Fruit fly (Drosophila melanogaster) whole organism, adult: ENCODE data around the gene Mulk.

Experiments used
- CG11617 ChIP-seq: fragments of 200-800 bp; sonication (Bioruptor generic); optimal IDR thresholded peaks from 2 replicates; lab custom pipeline; 2017; ENCODE audit warnings: mild to moderate bottlenecking, missing biosample characterization, missing genetic modification reagents, missing genetic modification characterization
- CG12768 ChIP-seq: fragments of 200-800 bp; sonication (Bioruptor generic); optimal IDR thresholded peaks from 2 replicates; lab custom pipeline; 2017; ENCODE audit warnings: missing biosample characterization, missing genetic modification characterization, mild to moderate bottlenecking, moderate library complexity, missing genetic modification reagents
- CG14711 ChIP-seq: fragments of 200-800 bp; sonication (Bioruptor generic); optimal IDR thresholded peaks from 2 replicates; lab custom pipeline; 2018; ENCODE audit warnings: missing biosample characterization, mild to moderate bottlenecking, missing genetic modification characterization, moderate library complexity
- CG1620 ChIP-seq: fragments of 200-800 bp; sonication (Bioruptor generic); optimal IDR thresholded peaks from 2 replicates; lab custom pipeline; 2016; ENCODE audit warnings: missing biosample characterization, missing genetic modification characterization
- CG33017 ChIP-seq: fragments of 200-800 bp; sonication (Bioruptor generic); optimal IDR thresholded peaks from 2 replicates; lab custom pipeline; 2018; ENCODE audit warnings: missing biosample characterization, mild to moderate bottlenecking, missing genetic modification characterization, moderate library complexity
- CG5204 ChIP-seq: fragments of 200-800 bp; sonication (Bioruptor generic); optimal IDR thresholded peaks from 2 replicates; lab custom pipeline; 2016; ENCODE audit warnings: missing biosample characterization, missing genetic modification characterization
- CG7045 ChIP-seq: fragments of 200-800 bp; sonication (Bioruptor generic); optimal IDR thresholded peaks from 2 replicates; lab custom pipeline; 2017; ENCODE audit warnings: missing biosample characterization, mild to moderate bottlenecking, missing genetic modification characterization
- CG7101 ChIP-seq: fragments of 200-800 bp; sonication (Bioruptor generic); optimal IDR thresholded peaks from 2 replicates; lab custom pipeline; 2018; ENCODE audit warnings: missing biosample characterization, mild to moderate bottlenecking, missing genetic modification characterization, moderate library complexity
- Clk ChIP-seq: fragments of 200-800 bp; sonication (Bioruptor generic); optimal IDR thresholded peaks from 2 replicates; lab custom pipeline; 2017; ENCODE audit warnings: missing biosample characterization, missing genetic modification characterization
- Crg-1 ChIP-seq: fragments of 200-800 bp; sonication (Bioruptor generic); optimal IDR thresholded peaks from 2 replicates; lab custom pipeline; 2016; ENCODE audit warnings: missing biosample characterization, missing genetic modification characterization
- Hr96 ChIP-seq: fragments of 200-800 bp; sonication (Bioruptor generic); optimal IDR thresholded peaks from 2 replicates; lab custom pipeline; 2016; ENCODE audit warnings: missing biosample characterization, missing genetic modification characterization
- Mnt ChIP-seq: fragments of 200-800 bp; sonication (Bioruptor generic); optimal IDR thresholded peaks from 2 replicates; lab custom pipeline; 2016; ENCODE audit warnings: missing biosample characterization, mild to moderate bottlenecking, missing genetic modification characterization
- bab1 ChIP-seq: fragments of 200-800 bp; sonication (Bioruptor generic); optimal IDR thresholded peaks from 3 replicates; lab custom pipeline; 2019; ENCODE audit warnings: missing biosample characterization, mild to moderate bottlenecking, missing genetic modification characterization, moderate library complexity
- cic ChIP-seq: fragments of 200-800 bp; sonication (Bioruptor generic); optimal IDR thresholded peaks from 2 replicates; lab custom pipeline; 2017; ENCODE audit warnings: missing biosample characterization, mild to moderate bottlenecking, missing genetic modification characterization, moderate library complexity
- cnc ChIP-seq, 2 experiments: fragments of >200 bp; optimal IDR thresholded peaks; 2 replicates each; lab custom pipeline; 2017
- kay ChIP-seq: fragments of 200-800 bp; sonication (Bioruptor generic); peaks from one replicate; lab custom pipeline; 2016; ENCODE audit warnings: missing biosample characterization, missing genetic modification characterization, borderline replicate concordance
- ovo ChIP-seq: fragments of 200-800 bp; sonication (Bioruptor generic); optimal IDR thresholded peaks from 2 replicates; lab custom pipeline; 2016; ENCODE audit warnings: missing biosample characterization, missing genetic modification characterization
- pad ChIP-seq: fragments of 200-800 bp; sonication (Bioruptor generic); optimal IDR thresholded peaks from 3 replicates; lab custom pipeline; 2017; ENCODE audit warnings: missing biosample characterization, missing genetic modification characterization, mild to moderate bottlenecking, moderate library complexity, missing genetic modification reagents
- tj ChIP-seq: fragments of 200-800 bp; sonication (Bioruptor generic); optimal IDR thresholded peaks from 3 replicates; lab custom pipeline; 2017; ENCODE audit warnings: missing biosample characterization, mild to moderate bottlenecking, missing genetic modification characterization, moderate library complexity
- toe ChIP-seq: fragments of 200-800 bp; sonication (Bioruptor generic); optimal IDR thresholded peaks from 2 replicates; lab custom pipeline; 2016; ENCODE audit warnings: missing biosample characterization, missing genetic modification characterization

Gene Mulk

DNA sequence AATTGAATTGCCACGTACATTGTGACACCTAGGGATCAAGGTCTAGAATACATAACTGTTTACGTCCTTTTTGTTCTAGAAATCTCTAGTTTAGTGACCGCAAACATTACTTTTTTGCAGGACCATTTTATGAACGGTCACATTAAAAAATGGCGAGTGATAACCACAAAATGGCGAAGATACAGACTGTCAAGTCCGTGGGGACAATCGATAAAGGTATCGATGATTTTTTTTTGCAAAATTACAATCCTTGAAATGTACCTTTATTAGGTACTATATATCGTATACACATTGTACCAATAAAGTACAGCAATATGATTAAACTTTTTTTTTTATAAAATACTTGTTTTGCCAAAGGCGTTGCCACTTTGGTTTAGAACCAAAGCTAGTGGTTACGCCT, 39.4 kb upstream of the Mulk start:
- TF ChIP-seq CG7045 (GFP tag; lab: Kevin White, UChicago) (no peak), CG7101 (tag; lab: Kevin White, UChicago) (no peak), Crg-1 (GFP tag; lab: Kevin White, UChicago) (no peak), CG14711 (tag; lab: Kevin White, UChicago) (no peak), kay (GFP tag; lab: Kevin White, UChicago) (peak; percentile 84), bab1 (GFP tag; lab: Kevin White, UChicago) (no peak), Clk (GFP tag; lab: Kevin White, UChicago) (no peak), Hr96 (GFP tag; lab: Kevin White, UChicago) (no peak)

DNA sequence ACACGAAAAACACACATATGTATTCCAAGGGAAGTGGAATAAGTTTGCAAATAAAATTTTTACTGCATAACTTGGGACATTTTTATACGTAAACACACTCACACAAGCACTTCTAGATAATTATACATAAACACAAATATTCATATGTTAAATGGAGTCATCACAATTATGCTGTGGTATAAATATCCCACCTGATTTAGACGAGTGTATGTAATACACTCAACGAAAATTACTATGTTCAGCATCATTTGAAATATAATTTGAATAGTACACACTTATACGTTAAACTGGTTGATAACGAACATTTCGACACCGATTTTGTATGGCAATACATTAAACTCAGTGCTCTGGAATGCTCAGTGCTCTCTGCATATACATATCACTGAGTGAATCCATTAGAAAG, 38.8 kb upstream of the Mulk start:
- TF ChIP-seq ovo (GFP tag; lab: Kevin White, UChicago) (no peak), bab1 (GFP tag; lab: Kevin White, UChicago) (peak; percentile 71), CG11617 (GFP tag; lab: Kevin White, UChicago) (peak; percentile 2)

DNA sequence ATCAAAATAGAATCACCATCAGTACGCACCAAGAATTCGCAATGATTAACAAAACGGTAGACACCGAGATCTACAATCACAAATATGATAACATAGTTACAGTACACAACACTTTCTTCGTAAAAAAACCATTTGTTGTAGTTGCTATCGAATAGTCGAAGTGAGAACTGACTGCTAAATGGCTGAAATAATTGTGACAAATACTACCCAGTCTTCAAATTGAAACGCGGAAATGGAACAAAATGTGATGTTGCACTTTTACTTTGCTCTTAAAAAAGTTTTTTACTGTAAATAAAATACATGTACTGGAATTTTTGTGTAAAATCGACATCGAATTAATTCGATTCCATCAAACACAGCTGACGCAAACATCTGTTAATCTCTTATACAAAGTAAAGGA, 38.3 kb upstream of the Mulk start, which contains the start of gene ova:
Gene ova, minus strand, starts transcription at position 183 of the 400 bp plus-strand sequence.
- TF ChIP-seq Mnt (GFP tag; lab: Kevin White, UChicago) = no peak
- no peak for TF ChIP-seq toe (GFP tag; lab: Kevin White, UChicago)
- no peak for TF ChIP-seq Hr96 (GFP tag; lab: Kevin White, UChicago)
- TF ChIP-seq cic (GFP tag; lab: Kevin White, UChicago) = no peak
- TF ChIP-seq bab1 (GFP tag; lab: Kevin White, UChicago) = no peak
- TF ChIP-seq CG7101 (tag; lab: Kevin White, UChicago) = no peak
- no peak for TF ChIP-seq CG12768 (GFP tag; lab: Kevin White, UChicago)
- no peak for TF ChIP-seq tj (GFP tag; lab: Kevin White, UChicago)

DNA sequence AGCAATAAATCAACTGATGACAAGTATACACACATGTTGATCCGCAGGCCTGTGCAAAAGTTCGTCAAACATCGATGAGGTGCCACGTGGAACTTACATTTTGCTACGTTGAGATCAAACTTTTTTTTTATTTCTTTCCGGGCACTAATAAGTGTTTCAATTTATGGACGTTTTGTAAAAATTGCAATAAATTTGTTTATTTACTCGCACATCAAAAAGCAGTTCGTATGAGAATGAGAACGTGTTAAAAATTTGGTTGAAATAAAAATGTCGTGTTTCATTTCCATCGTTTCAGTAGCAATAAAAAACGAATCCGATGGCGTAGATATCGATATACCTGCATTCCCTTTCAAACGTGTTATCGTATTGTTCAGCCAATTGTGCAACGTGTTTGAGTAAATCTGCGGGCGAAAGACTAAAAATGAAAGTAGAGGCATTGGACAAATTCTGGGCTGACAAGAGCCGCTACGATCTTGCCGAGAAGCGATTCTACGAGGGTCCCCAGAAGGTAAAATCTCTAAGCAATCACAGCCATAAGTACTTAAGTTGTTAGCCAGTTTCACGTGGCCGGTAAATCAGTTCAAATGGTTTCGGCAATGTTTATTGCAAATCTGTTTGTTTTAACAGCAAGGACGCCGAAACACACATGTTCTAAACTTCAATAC, 37.6 kb upstream of the Mulk start, which contains the start of gene eEF1delta:
Gene eEF1delta, plus strand, starts transcription at position 356 of the 665 bp plus-strand sequence.
- TF ChIP-seq toe (GFP tag; lab: Kevin White, UChicago) (no peak), kay (GFP tag; lab: Kevin White, UChicago) (no peak), CG1620 (no peak), Clk (GFP tag; lab: Kevin White, UChicago) (no peak), CG11617 (GFP tag; lab: Kevin White, UChicago) (peak; percentile 47), cnc (optimal IDR thresholded peaks at IDR 0.05; lab: Kevin White, UChicago) (peak in 1 of 2 experiments; percentile 3), CG7101 (tag; lab: Kevin White, UChicago) (no peak), Mnt (GFP tag; lab: Kevin White, UChicago) (peak; percentile 68), CG7045 (GFP tag; lab: Kevin White, UChicago) (no peak), CG33017 (tag; lab: Kevin White, UChicago) (no peak), bab1 (GFP tag; lab: Kevin White, UChicago) (peak; percentile 18)

DNA sequence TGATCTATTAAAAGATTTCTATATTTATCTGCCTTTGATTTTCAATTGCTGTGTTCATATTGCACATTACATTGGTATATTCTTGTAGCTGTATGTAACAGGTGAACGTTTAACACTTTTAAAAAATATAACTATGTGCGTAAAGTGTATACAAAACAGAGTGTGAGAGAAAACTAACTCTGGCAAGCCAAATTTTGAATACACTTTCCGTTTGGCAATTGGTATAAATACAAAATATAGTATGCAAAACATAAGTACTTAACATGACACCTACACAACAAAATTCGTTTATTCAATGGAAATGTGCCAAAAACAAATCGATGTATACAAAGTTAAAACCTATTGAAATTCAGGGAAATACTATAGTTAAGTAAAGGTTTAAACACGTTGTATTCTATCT, 37.0 kb upstream of the Mulk start:
- TF ChIP-seq CG7045 (GFP tag; lab: Kevin White, UChicago) (no peak), CG14711 (tag; lab: Kevin White, UChicago) (no peak), Mnt (GFP tag; lab: Kevin White, UChicago) (no peak), bab1 (GFP tag; lab: Kevin White, UChicago) (no peak), Crg-1 (GFP tag; lab: Kevin White, UChicago) (no peak), Hr96 (GFP tag; lab: Kevin White, UChicago) (no peak), Clk (GFP tag; lab: Kevin White, UChicago) (no peak), cnc (optimal IDR thresholded peaks at IDR 0.05; lab: Kevin White, UChicago) (no peak), cic (GFP tag; lab: Kevin White, UChicago) (peak; percentile 46), tj (GFP tag; lab: Kevin White, UChicago) (no peak), CG11617 (GFP tag; lab: Kevin White, UChicago) (peak; percentile 29), pad (GFP tag; lab: Kevin White, UChicago) (no peak), CG5204 (GFP tag; lab: Kevin White, UChicago) (no peak), kay (GFP tag; lab: Kevin White, UChicago) (peak; percentile 91), CG1620 (no peak), CG33017 (tag; lab: Kevin White, UChicago) (no peak)

DNA sequence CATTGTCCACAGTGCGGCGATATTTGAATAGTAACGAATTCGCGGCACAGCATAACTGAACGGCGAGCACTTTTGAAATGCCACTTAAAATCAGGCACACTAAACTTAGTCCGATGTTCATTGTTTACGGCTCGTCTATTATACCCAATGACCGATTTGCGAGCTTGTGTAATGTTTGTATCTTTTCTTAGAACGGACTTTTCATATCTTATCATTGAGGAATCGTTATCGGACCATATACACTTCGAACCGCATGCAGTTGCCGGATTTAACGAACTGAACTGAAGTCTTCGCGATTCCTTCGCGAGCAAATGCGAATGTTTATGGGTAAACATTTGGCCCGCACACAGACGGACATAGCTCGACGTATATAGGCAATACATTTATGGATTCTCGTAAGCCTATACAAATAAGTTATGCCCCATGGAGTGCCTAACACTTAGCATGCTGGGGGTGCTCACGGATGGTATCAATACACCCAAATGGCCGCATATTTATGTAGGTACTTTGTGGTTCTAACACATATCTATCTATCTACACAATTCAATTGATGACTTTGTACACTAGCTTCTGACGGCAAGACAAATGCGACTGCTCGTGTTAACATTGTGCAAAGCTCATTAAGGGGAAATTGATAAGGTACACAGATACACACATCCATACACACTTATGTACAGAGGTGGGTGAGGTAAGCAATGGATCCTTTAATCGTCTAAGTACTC, 32.0 kb upstream of the Mulk start, which contains the start of gene mthl15:
Gene mthl15, minus strand, starts transcription at position 593 of the 722 bp plus-strand sequence.
- peak; percentile 72 for TF ChIP-seq cic (GFP tag; lab: Kevin White, UChicago)
- no peak for TF ChIP-seq bab1 (GFP tag; lab: Kevin White, UChicago)
- peak; percentile 35 for TF ChIP-seq CG12768 (GFP tag; lab: Kevin White, UChicago)
- TF ChIP-seq Crg-1 (GFP tag; lab: Kevin White, UChicago) = no peak
- TF ChIP-seq CG7045 (GFP tag; lab: Kevin White, UChicago) = no peak
- peak; percentile 80 for TF ChIP-seq pad (GFP tag; lab: Kevin White, UChicago)
